Fruit fly (Drosophila melanogaster): ENCODE results near the gene CG10616.

CG10616 gene

dm6 chr3L:12501249-12501648, 29.7 kb downstream of the CG10616 start, which contains the start of the genes CG10638 and CG10681:
TSS of gene CG10638 (minus strand) at chr3L:12501311.
TSS of gene CG10681 (plus strand) at chr3L:12501513.
- TF ChIP-seq dsx (GFP tag; optimal IDR thresholded peaks at IDR 0.05; ENCODE audit: poor library complexity, severe bottlenecking) (peak; percentile 13), CG10631 (GFP tag; optimal IDR thresholded peaks at IDR 0.05) (peak; percentile 45), OdsH (GFP tag; optimal IDR thresholded peaks at IDR 0.05) (peak; percentile 23), pdm3 (GFP tag; optimal IDR thresholded peaks at IDR 0.05) (no peak), Gug (GFP tag; IDR thresholded peaks at IDR 0.05) (no peak), fd59A (GFP tag; optimal IDR thresholded peaks at IDR 0.05) (no peak), CG6792 (GFP tag; optimal IDR thresholded peaks at IDR 0.05) (peak; percentile 1), CG3032 (tag; optimal IDR thresholded peaks at IDR 0.05) (peak; percentile 35), CG6854 (GFP tag; optimal IDR thresholded peaks at IDR 0.05) (peak; percentile 33), Ets21C (GFP tag; optimal IDR thresholded peaks at IDR 0.05) (no peak), CG4318 (GFP tag; optimal IDR thresholded peaks at IDR 0.05) (no peak), CG6163 (GFP tag; IDR thresholded peaks at IDR 0.05) (no peak), Hr38 (GFP tag; optimal IDR thresholded peaks at IDR 0.05) (no peak), Sox102F (GFP tag; optimal IDR thresholded peaks at IDR 0.05) (no peak), CG15336 (GFP tag; IDR thresholded peaks at IDR 0.05) (no peak), CG1621 (tag; optimal IDR thresholded peaks at IDR 0.05) (peak; percentile 44), CG8319 (GFP tag; optimal IDR thresholded peaks at IDR 0.05) (no peak), CG31627 (GFP tag; optimal IDR thresholded peaks at IDR 0.05) (peak; percentile 40), Sox15 (GFP tag; optimal IDR thresholded peaks at IDR 0.05) (no peak), Smox (GFP tag; optimal IDR thresholded peaks at IDR 0.05) (no peak), CG34406 (GFP tag; optimal IDR thresholded peaks at IDR 0.05) (peak; percentile 34), CG16779 (tag; optimal IDR thresholded peaks at IDR 0.05) (no peak), achi (GFP tag; optimal IDR thresholded peaks at IDR 0.05) (peak; percentile 41), ss (GFP tag; optimal IDR thresholded peaks at IDR 0.05) (no peak), vri (GFP tag; optimal IDR thresholded peaks at IDR 0.05) (peak; percentile 59), Hr39 (GFP tag; optimal IDR thresholded peaks at IDR 0.05) (no peak), CG6808 (GFP tag; optimal IDR thresholded peaks at IDR 0.05) (peak; percentile 4), CG8119 (GFP tag; IDR thresholded peaks at IDR 0.05) (no peak), CG11762 (GFP tag; optimal IDR thresholded peaks at IDR 0.05; ENCODE audit: insufficient read depth) (no peak), net (GFP tag; optimal IDR thresholded peaks at IDR 0.05) (no peak), CG3919 (GFP tag; optimal IDR thresholded peaks at IDR 0.05) (peak; percentile 38), Sox14 (GFP tag; optimal IDR thresholded peaks at IDR 0.05) (peak; percentile 81), cyc (GFP tag; optimal IDR thresholded peaks at IDR 0.05) (peak; percentile 43), spab (GFP tag; optimal IDR thresholded peaks at IDR 0.05) (no peak), Eip93F (GFP tag; optimal IDR thresholded peaks at IDR 0.05) (peak; percentile 36), topi (GFP tag; optimal IDR thresholded peaks at IDR 0.05) (peak; percentile 59), CG8632 (GFP tag; optimal IDR thresholded peaks at IDR 0.05) (peak; percentile 4), CG10669 (GFP tag; optimal IDR thresholded peaks at IDR 0.05) (no peak), Met (GFP tag; optimal IDR thresholded peaks at IDR 0.05) (no peak), Blimp-1 (GFP tag; optimal IDR thresholded peaks at IDR 0.05) (peak; percentile 8), CG6276 (GFP tag; optimal IDR thresholded peaks at IDR 0.05) (no peak), fkh (GFP tag; optimal IDR thresholded peaks at IDR 0.05) (peak; percentile 65), esn (GFP tag; optimal IDR thresholded peaks at IDR 0.05) (peak; percentile 74), Ets96B (tag; optimal IDR thresholded peaks at IDR 0.05) (peak; percentile 26), CG7368 (GFP tag; optimal IDR thresholded peaks at IDR 0.05) (no peak), eg (GFP tag; IDR thresholded peaks at IDR 0.05) (no peak), CG11294 (GFP tag; IDR thresholded peaks at IDR 0.05) (no peak), Eip75B (GFP tag; optimal IDR thresholded peaks at IDR 0.05) (peak; percentile 68), Eip78C (GFP tag) (peak; percentile 88), lz (GFP tag; optimal IDR thresholded peaks at IDR 0.05) (peak; percentile 49), acj6 (GFP tag; optimal IDR thresholded peaks at IDR 0.05) (peak; percentile 52), dac (GFP tag; optimal IDR thresholded peaks at IDR 0.05) (no peak), CG32006 (GFP tag; optimal IDR thresholded peaks at IDR 0.05) (no peak)

Measured in whole organism, prepupa.